Worm (Caenorhabditis elegans) whole organism, young adult: ENCODE data around the gene snrp-40.1.

Experiments
- B0336.3 ChIP-seq: fragments of 200-800 bp; sonication (Bioruptor generic); IDR thresholded peaks from 2 replicates; pipeline ENCODE4 v1.3.6; 2022; ENCODE audit warnings: missing genetic modification characterization, missing compliant biosample characterization
- C17E4.6 ChIP-seq: fragments of 200-800 bp; sonication (Bioruptor generic); IDR thresholded peaks from 2 replicates; pipeline ENCODE4 v1.3.6; 2022; ENCODE audit warnings: missing genetic modification reagents, missing genetic modification characterization, missing compliant biosample characterization
- D2030.7 ChIP-seq: fragments of 200-800 bp; sonication (Bioruptor generic); IDR thresholded peaks from 2 replicates; pipeline ENCODE4 v1.3.6; 2022; ENCODE audit warnings: missing genetic modification reagents, missing genetic modification characterization, missing compliant biosample characterization
- F10E7.11 ChIP-seq: sonication (generic microtip); optimal IDR thresholded peaks from 2 replicates; lab custom pipeline; 2017; ENCODE audit warnings: mild to moderate bottlenecking, missing genetic modification characterization, moderate library complexity, missing compliant biosample characterization
- F23B12.7 ChIP-seq: sonication (generic microtip); optimal IDR thresholded peaks from 2 replicates; lab custom pipeline; 2017; ENCODE audit warnings: missing genetic modification characterization, mild to moderate bottlenecking, missing compliant biosample characterization, antibody characterized with exemption, moderate library complexity; ENCODE audit not compliant: insufficient read depth
- F37B4.10 ChIP-seq: fragments of 200-800 bp; sonication (Bioruptor generic); IDR thresholded peaks from 2 replicates; pipeline ENCODE4 v1.3.6; 2022; ENCODE audit warnings: missing genetic modification characterization, missing compliant biosample characterization
- F39B2.1 ChIP-seq: fragments of 200-800 bp; sonication (Bioruptor generic); IDR thresholded peaks from 2 replicates; pipeline ENCODE4 v1.3.6; 2022; ENCODE audit warnings: missing genetic modification reagents, missing genetic modification characterization, missing compliant biosample characterization
- F49E8.2 ChIP-seq: sonication (generic microtip); optimal IDR thresholded peaks from 3 replicates; lab custom pipeline; 2017; ENCODE audit warnings: missing genetic modification characterization, mild to moderate bottlenecking, missing compliant biosample characterization, antibody characterized with exemption, moderate library complexity; ENCODE audit not compliant: insufficient read depth
- F52B5.7 ChIP-seq: sonication (generic microtip); optimal IDR thresholded peaks from 2 replicates; lab custom pipeline; 2016; ENCODE audit warnings: mild to moderate bottlenecking, missing genetic modification characterization, missing compliant biosample characterization
- Y56A3A.18 ChIP-seq: fragments of 200-800 bp; sonication (Bioruptor generic); IDR thresholded peaks from 2 replicates; pipeline ENCODE4 v1.3.6; 2022; ENCODE audit warnings: missing genetic modification reagents, missing genetic modification characterization, missing compliant biosample characterization
- Y67H2A.10 ChIP-seq: fragments of 200-800 bp; sonication (Bioruptor generic); conservative IDR thresholded peaks from 2 replicates; pipeline ENCODE4 v1.3.6; 2022; ENCODE audit warnings: missing genetic modification reagents, missing genetic modification characterization, missing compliant biosample characterization
- attf-5 ChIP-seq: fragments of 200-800 bp; sonication (Bioruptor generic); optimal IDR thresholded peaks from 2 replicates; lab custom pipeline; 2018; ENCODE audit warnings: mild to moderate bottlenecking, missing genetic modification characterization, missing compliant biosample characterization
- bed-2 ChIP-seq: fragments of 200-800 bp; sonication (Bioruptor generic); IDR thresholded peaks from 2 replicates; pipeline ENCODE4 v1.3.6; 2022; ENCODE audit warnings: missing genetic modification reagents, missing genetic modification characterization, missing compliant biosample characterization
- cebp-1 ChIP-seq, 2 experiments: fragments of 200-800 bp in 1 of 2; sonication (Bioruptor generic) in 1 of 2; sonication (generic microtip) in 1 of 2; IDR thresholded peaks in 1 of 2; optimal IDR thresholded peaks in 1 of 2; 2 replicates each; pipeline versions ENCODE4 v1.3.6 to Lab custom; 2017 to 2022; ENCODE audit warnings: missing compliant biosample characterization in 2 of 2, missing genetic modification characterization in 2 of 2, mild to moderate bottlenecking in 1 of 2, missing genetic modification reagents in 1 of 2, moderate library complexity in 1 of 2
- egl-18 ChIP-seq: fragments of 200-800 bp; sonication (Bioruptor generic); IDR thresholded peaks from 2 replicates; pipeline ENCODE4 v1.3.6; 2022; ENCODE audit warnings: missing genetic modification reagents, missing genetic modification characterization, missing compliant biosample characterization
- egrh-3 ChIP-seq: fragments of 200-800 bp; sonication (Bioruptor generic); IDR thresholded peaks from 2 replicates; pipeline ENCODE4 v1.3.6; 2022; ENCODE audit warnings: missing genetic modification reagents, missing genetic modification characterization, missing compliant biosample characterization
- ets-4 ChIP-seq: fragments of 200-800 bp; sonication (Bioruptor generic); optimal IDR thresholded peaks from 2 replicates; lab custom pipeline; 2018; ENCODE audit warnings: mild to moderate bottlenecking, missing genetic modification characterization, missing compliant biosample characterization
- fkh-3 ChIP-seq: sonication (generic microtip); optimal IDR thresholded peaks from 2 replicates; lab custom pipeline; 2016; ENCODE audit warnings: mild to moderate bottlenecking, missing genetic modification characterization, missing compliant biosample characterization
- hlh-12 ChIP-seq: sonication (generic microtip); optimal IDR thresholded peaks from 2 replicates; lab custom pipeline; 2016; ENCODE audit warnings: missing genetic modification characterization, missing compliant biosample characterization
- hlh-26 ChIP-seq: fragments of 200-800 bp; sonication (Bioruptor generic); conservative IDR thresholded peaks from 2 replicates; pipeline ENCODE4 v1.3.6; 2022; ENCODE audit warnings: missing genetic modification reagents, missing genetic modification characterization, missing compliant biosample characterization
- hrde-1 ChIP-seq: sonication (generic microtip); optimal IDR thresholded peaks from 2 replicates; lab custom pipeline; 2016; ENCODE audit warnings: missing genetic modification characterization, mild to moderate bottlenecking, missing compliant biosample characterization, moderate library complexity, missing genotype, missing genetic modification reagents, borderline replicate concordance
- lsy-27 ChIP-seq: sonication (generic microtip); optimal IDR thresholded peaks from 2 replicates; lab custom pipeline; 2017; ENCODE audit warnings: missing genetic modification characterization, mild to moderate bottlenecking, missing compliant biosample characterization, antibody characterized with exemption, missing genotype, borderline replicate concordance; ENCODE audit not compliant: insufficient read depth
- madf-3 ChIP-seq: fragments of 200-800 bp; sonication (Bioruptor generic); IDR thresholded peaks from 2 replicates; pipeline ENCODE4 v1.3.6; 2022; ENCODE audit warnings: missing genetic modification reagents, missing genetic modification characterization, missing compliant biosample characterization
- mes-4 ChIP-seq: sonication (generic microtip); optimal IDR thresholded peaks from 2 replicates; lab custom pipeline; 2016; ENCODE audit warnings: missing genotype, missing genetic modification characterization, missing compliant biosample characterization
- mxl-1 ChIP-seq: sonication (generic microtip); optimal IDR thresholded peaks from 2 replicates; lab custom pipeline; 2016; ENCODE audit warnings: missing genetic modification characterization, missing compliant biosample characterization
- nfya-2 ChIP-seq: fragments of 200-800 bp; sonication (Bioruptor generic); IDR thresholded peaks from 2 replicates; pipeline ENCODE4 v1.3.6; 2022; ENCODE audit warnings: missing genetic modification reagents, missing genetic modification characterization, missing compliant biosample characterization
- nhr-120 ChIP-seq: fragments of 200-800 bp; sonication (Bioruptor generic); IDR thresholded peaks from 2 replicates; pipeline ENCODE4 v1.3.6; 2022; ENCODE audit warnings: missing genetic modification characterization, missing compliant biosample characterization
- nhr-80 ChIP-seq: sonication (generic microtip); optimal IDR thresholded peaks from 2 replicates; lab custom pipeline; 2016; ENCODE audit warnings: missing genetic modification characterization, missing compliant biosample characterization
- pbrm-1 ChIP-seq: fragments of 200-800 bp; sonication (Bioruptor generic); IDR thresholded peaks from 2 replicates; pipeline ENCODE4 v1.3.6; 2022; ENCODE audit warnings: missing genetic modification reagents, missing genetic modification characterization, missing compliant biosample characterization
- rcor-1 ChIP-seq: fragments of 200-800 bp; sonication (Bioruptor generic); IDR thresholded peaks from 2 replicates; pipeline ENCODE4 v1.3.6; 2022; ENCODE audit warnings: missing genetic modification reagents, missing genetic modification characterization, missing compliant biosample characterization
- rec-8 ChIP-seq, 2 experiments: sonication (generic microtip); optimal IDR thresholded peaks; 2 replicates each; lab custom pipeline; 2016; ENCODE audit warnings: mild to moderate bottlenecking in 2 of 2, missing genetic modification characterization in 2 of 2, missing genetic modification reagents in 2 of 2, missing genotype in 2 of 2, missing biosample characterization in 1 of 2, missing compliant biosample characterization in 1 of 2, moderate library complexity in 1 of 2
- repo-1 ChIP-seq: sonication (generic microtip); optimal IDR thresholded peaks from 2 replicates; lab custom pipeline; 2017; ENCODE audit warnings: mild to moderate bottlenecking, missing genetic modification characterization, missing compliant biosample characterization
- sea-2 ChIP-seq: fragments of 200-800 bp; sonication (Bioruptor generic); IDR thresholded peaks from 2 replicates; pipeline ENCODE4 v1.3.6; 2022; ENCODE audit warnings: missing genetic modification characterization, missing compliant biosample characterization
- unc-130 ChIP-seq: sonication (generic microtip); optimal IDR thresholded peaks from 2 replicates; lab custom pipeline; 2016; ENCODE audit warnings: missing genetic modification reagents, missing genetic modification characterization, missing compliant biosample characterization
- zfh-2 ChIP-seq: fragments of 200-800 bp; sonication (Bioruptor generic); conservative IDR thresholded peaks from 2 replicates; pipeline ENCODE4 v1.3.6; 2022; ENCODE audit warnings: missing genetic modification reagents, missing genetic modification characterization, missing compliant biosample characterization
- ztf-18 ChIP-seq: sonication (generic microtip); optimal IDR thresholded peaks from 2 replicates; lab custom pipeline; 2016; ENCODE audit warnings: missing genotype, mild to moderate bottlenecking, missing genetic modification characterization, missing compliant biosample characterization
- ztf-26 ChIP-seq: sonication (generic microtip); optimal IDR thresholded peaks from 2 replicates; lab custom pipeline; 2017; ENCODE audit warnings: missing genetic modification characterization, missing compliant biosample characterization
- ztf-6 ChIP-seq: fragments of 200-800 bp; sonication (Bioruptor generic); IDR thresholded peaks from 2 replicates; pipeline ENCODE4 v1.3.6; 2022; ENCODE audit warnings: missing genetic modification reagents, missing genetic modification characterization, missing compliant biosample characterization

The snrp-40.1 gene

DNA sequence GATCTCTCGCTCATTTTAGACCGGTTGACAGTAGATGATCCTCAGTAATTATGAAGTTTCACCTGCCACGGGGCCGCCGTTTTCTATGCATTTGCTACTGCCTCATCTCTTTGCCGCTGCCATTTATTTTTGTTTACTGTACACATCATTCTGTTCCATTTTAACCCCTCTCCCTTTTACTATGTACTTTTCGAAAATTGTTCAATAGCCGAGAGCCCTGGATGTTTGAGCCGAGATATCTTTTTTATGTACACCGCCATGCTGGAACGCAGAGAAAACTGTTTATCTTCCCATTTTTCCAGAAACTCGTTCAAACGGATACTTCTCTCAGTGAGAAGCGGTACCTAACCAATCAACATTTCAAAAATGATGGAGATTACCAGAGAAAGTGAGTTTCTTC lies 28.7 kb downstream of the snrp-40.1 start, which contains the start of gene ifa-1:
Gene ifa-1, plus strand, starts transcription at position 301 of the 400 bp plus-strand sequence.
- TF ChIP-seq unc-130 (GFP tag; lab: Kevin White, UChicago) (no peak), F39B2.1 (GFP tag; lab: Robert Waterston, UW) (no peak), attf-5 (no peak), D2030.7 (GFP tag; lab: Robert Waterston, UW) (no peak), F49E8.2 (tag; lab: Kevin White, UChicago) (no peak), sea-2 (GFP tag; lab: Robert Waterston, UW) (no peak), egrh-3 (GFP tag; lab: Robert Waterston, UW) (no peak), Y56A3A.18 (GFP tag; lab: Robert Waterston, UW) (no peak), hrde-1 (tag; lab: Kevin White, UChicago) (no peak), hlh-26 (no peak), cebp-1 (GFP tag; IDR thresholded peaks at IDR 0.05; lab: Robert Waterston, UW) (no peak), cebp-1 (tag; optimal IDR thresholded peaks at IDR 0.05; lab: Kevin White, UChicago) (no peak), repo-1 (tag; lab: Kevin White, UChicago) (no peak)

DNA sequence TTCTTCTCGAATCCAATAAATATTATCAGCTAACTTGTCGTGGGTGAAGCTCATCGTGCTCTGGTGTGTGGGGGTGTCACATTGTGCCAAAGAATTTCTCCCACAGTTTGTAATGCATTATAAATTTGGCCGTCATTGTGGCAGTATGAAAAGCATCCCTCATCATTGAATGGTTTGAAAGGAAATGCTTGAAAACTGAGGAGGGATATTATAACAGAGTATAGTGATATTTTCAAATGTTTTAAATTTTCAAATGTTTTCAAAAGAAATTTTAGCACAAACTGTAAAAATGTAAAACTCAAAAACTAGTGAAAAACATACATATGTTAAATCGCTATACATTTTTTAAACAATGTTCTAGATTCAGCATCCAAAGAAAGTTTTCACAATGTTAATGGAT lies 30.6 kb downstream of the snrp-40.1 start, which contains the start of gene C03A3.3:
Gene C03A3.3, minus strand, starts transcription at position 101 of the 400 bp plus-strand sequence.
- TF ChIP-seq B0336.3 (GFP tag; lab: Robert Waterston, UW) (no peak), ztf-26 (tag; lab: Kevin White, UChicago) (no peak), ztf-6 (no peak), hlh-12 (tag; lab: Kevin White, UChicago) (no peak), zfh-2 (no peak), F52B5.7 (tag; lab: Kevin White, UChicago) (no peak), C17E4.6 (GFP tag; lab: Robert Waterston, UW) (no peak), F37B4.10 (GFP tag; lab: Robert Waterston, UW) (no peak), ztf-18 (tag; lab: Kevin White, UChicago) (no peak), rec-8 (tag; optimal IDR thresholded peaks at IDR 0.05; lab: Kevin White, UChicago) (no peak), mes-4 (no peak), lsy-27 (tag; lab: Kevin White, UChicago) (no peak), Y56A3A.18 (GFP tag; lab: Robert Waterston, UW) (no peak), F23B12.7 (tag; lab: Kevin White, UChicago) (no peak), egl-18 (GFP tag; lab: Robert Waterston, UW) (no peak), Y67H2A.10 (GFP tag; lab: Robert Waterston, UW) (no peak)

DNA sequence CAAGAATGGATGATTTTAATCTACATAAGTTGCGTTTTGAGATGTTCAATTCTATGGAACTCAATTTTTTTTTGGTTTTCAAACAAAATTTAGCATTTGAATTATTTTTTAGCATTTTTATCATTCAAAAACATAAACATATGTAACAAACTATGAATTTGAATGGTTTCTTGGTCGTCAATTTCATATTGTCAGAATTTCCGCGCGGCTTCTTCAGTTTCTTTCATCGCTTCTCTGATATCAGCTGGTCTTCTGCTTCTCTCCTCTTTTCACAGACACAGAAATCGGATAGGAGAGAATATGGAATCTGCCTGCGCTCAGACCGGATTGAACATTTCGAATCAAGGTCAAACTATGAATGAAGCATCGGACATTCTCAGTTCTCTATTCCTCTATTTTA lies 32.9 kb downstream of the snrp-40.1 start, which contains the start of gene C03A3.9:
Gene C03A3.9, plus strand, starts transcription at position 301 of the 400 bp plus-strand sequence.
- TF ChIP-seq unc-130 (GFP tag; lab: Kevin White, UChicago) = no peak
- no peak for TF ChIP-seq Y67H2A.10 (GFP tag; lab: Robert Waterston, UW)

DNA sequence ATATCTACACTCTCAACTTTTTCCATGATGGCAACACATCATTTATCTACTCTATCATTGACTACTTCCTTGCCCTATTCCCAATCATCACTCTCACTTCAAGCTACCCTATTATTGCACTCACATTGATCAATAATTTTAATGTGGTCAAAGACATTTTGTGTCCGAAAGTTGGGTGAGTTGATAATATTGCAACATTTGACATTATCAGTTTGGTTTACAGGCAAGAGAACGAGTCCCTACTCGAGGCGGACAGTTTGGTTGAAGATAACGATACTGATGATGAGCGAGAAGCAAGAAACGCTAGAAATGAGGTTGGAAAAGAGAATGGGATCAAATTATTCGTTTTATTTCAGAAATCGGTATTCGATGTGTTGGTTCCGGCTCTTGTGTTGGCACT lies 34.9 kb downstream of the snrp-40.1 start:
- TF ChIP-seq F10E7.11 (tag; lab: Kevin White, UChicago) (no peak), nfya-2 (GFP tag; lab: Robert Waterston, UW) (no peak), rcor-1 (no peak), hlh-12 (tag; lab: Kevin White, UChicago) (no peak), nhr-80 (tag; lab: Kevin White, UChicago) (peak; percentile 92), madf-3 (no peak), fkh-3 (tag; lab: Kevin White, UChicago) (no peak), cebp-1 (GFP tag; IDR thresholded peaks at IDR 0.05; lab: Robert Waterston, UW) (no peak), cebp-1 (tag; optimal IDR thresholded peaks at IDR 0.05; lab: Kevin White, UChicago) (no peak), mxl-1 (tag; lab: Kevin White, UChicago) (no peak), bed-2 (GFP tag; lab: Robert Waterston, UW) (no peak), nhr-120 (no peak), pbrm-1 (GFP tag; lab: Robert Waterston, UW) (no peak), ets-4 (peak; percentile 33)
